Worm (Caenorhabditis elegans) whole organism, young adult: ENCODE measurements around the gene F41B4.1.

Source experiments
- B0019.2 ChIP-seq: fragments of 200-800 bp; sonication (Bioruptor generic); conservative IDR thresholded peaks from 2 replicates; pipeline ENCODE4 v1.3.6; 2022; ENCODE audit warnings: missing genetic modification reagents, missing genetic modification characterization, missing compliant biosample characterization
- C06A6.2 ChIP-seq: fragments of 200-800 bp; sonication (Bioruptor generic); conservative IDR thresholded peaks from 2 replicates; pipeline ENCODE4 v1.3.6; 2022; ENCODE audit warnings: missing genetic modification characterization, missing compliant biosample characterization
- C17E4.6 ChIP-seq: fragments of 200-800 bp; sonication (Bioruptor generic); IDR thresholded peaks from 2 replicates; pipeline ENCODE4 v1.3.6; 2022; ENCODE audit warnings: missing genetic modification reagents, missing genetic modification characterization, missing compliant biosample characterization
- F33H1.4 ChIP-seq: fragments of 200-800 bp; sonication (Bioruptor generic); IDR thresholded peaks from 2 replicates; pipeline ENCODE4 v1.3.6; 2022; ENCODE audit warnings: missing genetic modification reagents, missing genetic modification characterization, missing compliant biosample characterization
- F39B2.1 ChIP-seq: fragments of 200-800 bp; sonication (Bioruptor generic); IDR thresholded peaks from 2 replicates; pipeline ENCODE4 v1.3.6; 2022; ENCODE audit warnings: missing genetic modification reagents, missing genetic modification characterization, missing compliant biosample characterization
- F55B11.4 ChIP-seq: sonication (generic microtip); optimal IDR thresholded peaks from 2 replicates; lab custom pipeline; 2016; ENCODE audit warnings: missing compliant biosample characterization, missing genetic modification characterization, borderline replicate concordance; ENCODE audit not compliant: insufficient read depth
- K12H6.12 ChIP-seq: fragments of 200-800 bp; sonication (Bioruptor generic); optimal IDR thresholded peaks from 2 replicates; lab custom pipeline; 2018; ENCODE audit warnings: mild to moderate bottlenecking, missing genetic modification characterization, missing compliant biosample characterization
- Y53G8AR.9 ChIP-seq: fragments of 200-800 bp; sonication (Bioruptor generic); conservative IDR thresholded peaks from 2 replicates; pipeline ENCODE4 v1.3.6; 2022; ENCODE audit warnings: missing genetic modification reagents, missing genetic modification characterization, missing compliant biosample characterization
- Y56A3A.18 ChIP-seq: fragments of 200-800 bp; sonication (Bioruptor generic); IDR thresholded peaks from 2 replicates; pipeline ENCODE4 v1.3.6; 2022; ENCODE audit warnings: missing genetic modification reagents, missing genetic modification characterization, missing compliant biosample characterization
- Y67H2A.10 ChIP-seq: fragments of 200-800 bp; sonication (Bioruptor generic); conservative IDR thresholded peaks from 2 replicates; pipeline ENCODE4 v1.3.6; 2022; ENCODE audit warnings: missing genetic modification reagents, missing genetic modification characterization, missing compliant biosample characterization
- ama-1 ChIP-seq, 3 experiments: fragments of 150-350 bp in 1 of 3; sonication (generic microtip) in 2 of 3; optimal IDR thresholded peaks; 2 replicates each; lab custom pipeline; 2014 to 2018; ENCODE audit warnings: missing biosample characterization in 2 of 3, missing genetic modification characterization in 2 of 3, missing genetic modification reagents in 2 of 3
- aptf-2 ChIP-seq: fragments of 200-800 bp; sonication (Bioruptor generic); conservative IDR thresholded peaks from 2 replicates; pipeline ENCODE4 v1.3.6; 2022; ENCODE audit warnings: missing genetic modification reagents, missing genetic modification characterization, missing compliant biosample characterization
- aptf-3 ChIP-seq: fragments of 200-800 bp; sonication (Bioruptor generic); IDR thresholded peaks from 2 replicates; pipeline ENCODE4 v1.3.6; 2022; ENCODE audit warnings: missing genetic modification characterization, missing compliant biosample characterization
- atf-7 ChIP-seq: sonication (generic microtip); optimal IDR thresholded peaks from 2 replicates; lab custom pipeline; 2017; ENCODE audit warnings: mild to moderate bottlenecking, missing genetic modification characterization, missing compliant biosample characterization
- bed-1 ChIP-seq: fragments of 200-800 bp; sonication (Bioruptor generic); IDR thresholded peaks from 2 replicates; pipeline ENCODE4 v1.3.6; 2022; ENCODE audit warnings: missing genetic modification reagents, missing genetic modification characterization, missing compliant biosample characterization
- cebp-1 ChIP-seq, 2 experiments: fragments of 200-800 bp in 1 of 2; sonication (Bioruptor generic) in 1 of 2; sonication (generic microtip) in 1 of 2; IDR thresholded peaks in 1 of 2; optimal IDR thresholded peaks in 1 of 2; 2 replicates each; pipeline versions ENCODE4 v1.3.6 to Lab custom; 2017 to 2022; ENCODE audit warnings: missing compliant biosample characterization in 2 of 2, missing genetic modification characterization in 2 of 2, mild to moderate bottlenecking in 1 of 2, missing genetic modification reagents in 1 of 2, moderate library complexity in 1 of 2
- chd-7 ChIP-seq: sonication (generic microtip); optimal IDR thresholded peaks from 2 replicates; lab custom pipeline; 2016; ENCODE audit warnings: mild to moderate bottlenecking, missing genetic modification characterization, moderate library complexity, missing compliant biosample characterization
- efl-1 ChIP-seq: fragments of 150-350 bp; optimal IDR thresholded peaks from 2 replicates; lab custom pipeline; 2014; ENCODE audit warnings: missing biosample characterization, missing genetic modification reagents, missing genetic modification characterization
- egl-44 ChIP-seq: fragments of 200-800 bp; sonication (Bioruptor generic); IDR thresholded peaks from 2 replicates; pipeline ENCODE4 v1.3.6; 2022; ENCODE audit warnings: missing genetic modification reagents, missing genetic modification characterization, missing compliant biosample characterization
- ets-4 ChIP-seq: fragments of 200-800 bp; sonication (Bioruptor generic); optimal IDR thresholded peaks from 2 replicates; lab custom pipeline; 2018; ENCODE audit warnings: mild to moderate bottlenecking, missing genetic modification characterization, missing compliant biosample characterization
- hmg-1.2 ChIP-seq: fragments of 200-800 bp; sonication (Bioruptor generic); IDR thresholded peaks from 2 replicates; pipeline ENCODE4 v1.3.6; 2022; ENCODE audit warnings: missing genetic modification reagents, missing genetic modification characterization, missing compliant biosample characterization
- hrde-1 ChIP-seq: sonication (generic microtip); optimal IDR thresholded peaks from 2 replicates; lab custom pipeline; 2016; ENCODE audit warnings: missing genetic modification characterization, mild to moderate bottlenecking, missing compliant biosample characterization, moderate library complexity, missing genotype, missing genetic modification reagents, borderline replicate concordance
- lag-1 ChIP-seq: fragments of 200-800 bp; sonication (Bioruptor generic); IDR thresholded peaks from 2 replicates; pipeline ENCODE4 v1.3.6; 2022; ENCODE audit warnings: missing genetic modification reagents, missing genetic modification characterization, missing compliant biosample characterization
- let-526 ChIP-seq: fragments of 200-800 bp; sonication (Bioruptor generic); IDR thresholded peaks from 2 replicates; pipeline ENCODE4 v1.3.6; 2022; ENCODE audit warnings: missing genetic modification reagents, missing genetic modification characterization, missing compliant biosample characterization
- let-607 ChIP-seq, 2 experiments: fragments of 200-800 bp in 1 of 2; sonication (Bioruptor generic) in 1 of 2; sonication (generic microtip) in 1 of 2; optimal IDR thresholded peaks; 2 replicates each; lab custom pipeline; 2016 to 2018; ENCODE audit warnings: mild to moderate bottlenecking in 2 of 2, missing compliant biosample characterization in 2 of 2, missing genetic modification characterization in 2 of 2, moderate library complexity in 2 of 2, missing genotype in 1 of 2
- lin-35 ChIP-seq, 3 experiments: fragments of 150-350 bp in 2 of 3; sonication (generic microtip) in 1 of 3; optimal IDR thresholded peaks; 2 replicates each; lab custom pipeline; 2014 to 2018; ENCODE audit warnings: missing biosample characterization in 3 of 3, missing genetic modification characterization in 3 of 3, missing genetic modification reagents in 3 of 3
- lin-40 ChIP-seq: sonication (generic microtip); optimal IDR thresholded peaks from 2 replicates; lab custom pipeline; 2016; ENCODE audit warnings: missing genetic modification characterization, mild to moderate bottlenecking, missing compliant biosample characterization, missing genotype, missing genetic modification reagents
- madf-6 ChIP-seq: fragments of 200-800 bp; sonication (Bioruptor generic); IDR thresholded peaks from 2 replicates; pipeline ENCODE4 v1.3.6; 2022; ENCODE audit warnings: missing genetic modification reagents, missing genetic modification characterization, missing compliant biosample characterization
- nfya-1 ChIP-seq: sonication (generic microtip); optimal IDR thresholded peaks from 2 replicates; lab custom pipeline; 2017; ENCODE audit warnings: antibody characterized with exemption, missing compliant biosample characterization, missing genetic modification characterization, borderline replicate concordance; ENCODE audit not compliant: insufficient read depth
- nhr-90 ChIP-seq: sonication (generic microtip); optimal IDR thresholded peaks from 2 replicates; lab custom pipeline; 2016; ENCODE audit warnings: missing genotype, mild to moderate bottlenecking, missing genetic modification characterization, missing compliant biosample characterization
- repo-1 ChIP-seq: sonication (generic microtip); optimal IDR thresholded peaks from 2 replicates; lab custom pipeline; 2017; ENCODE audit warnings: mild to moderate bottlenecking, missing genetic modification characterization, missing compliant biosample characterization
- rpc-1 ChIP-seq, 2 experiments: fragments of 150-350 bp in 1 of 2; sonication (generic microtip) in 1 of 2; optimal IDR thresholded peaks; 2 replicates each; lab custom pipeline; 2014 to 2018; ENCODE audit warnings: missing biosample characterization in 1 of 2, missing genetic modification characterization in 1 of 2, missing genetic modification reagents in 1 of 2, missing genotype in 1 of 2
- sdz-38 ChIP-seq: sonication (generic microtip); optimal IDR thresholded peaks from 2 replicates; lab custom pipeline; 2016; ENCODE audit warnings: missing genotype, missing genetic modification characterization, missing compliant biosample characterization
- snpc-1.1 ChIP-seq: sonication (generic microtip); optimal IDR thresholded peaks from 2 replicates; lab custom pipeline; 2017; ENCODE audit warnings: missing genetic modification characterization, mild to moderate bottlenecking, missing compliant biosample characterization, antibody characterized with exemption, moderate library complexity, missing genotype, missing genetic modification reagents; ENCODE audit not compliant: insufficient read depth
- snpc-4 ChIP-seq, 5 experiments: fragments of 150-350 bp in 1 of 5; sonication (generic microtip) in 4 of 5; optimal IDR thresholded peaks; 2 replicates each; lab custom pipeline; 2014 to 2018; ENCODE audit warnings: missing genetic modification characterization in 5 of 5, missing biosample characterization in 3 of 5, antibody characterized with exemption in 2 of 5, mild to moderate bottlenecking in 2 of 5, missing compliant biosample characterization in 2 of 5, missing genotype in 2 of 5, moderate library complexity in 2 of 5, missing genetic modification reagents in 1 of 5
- tbp1 ChIP-seq: fragments of 200-800 bp; sonication (Bioruptor generic); optimal IDR thresholded peaks from 2 replicates; lab custom pipeline; 2018; ENCODE audit warnings: mild to moderate bottlenecking, missing genetic modification characterization, missing compliant biosample characterization
- tbx-9 ChIP-seq: sonication (generic microtip); optimal IDR thresholded peaks from 2 replicates; lab custom pipeline; 2016; ENCODE audit warnings: borderline replicate concordance, missing genetic modification characterization, inconsistent platforms, missing compliant biosample characterization
- xnd-1 ChIP-seq: sonication (generic microtip); optimal IDR thresholded peaks from 2 replicates; lab custom pipeline; 2016; ENCODE audit warnings: missing genotype, missing genetic modification reagents, missing genetic modification characterization, missing compliant biosample characterization
- ztf-25 ChIP-seq: fragments of 200-800 bp; sonication (Bioruptor generic); IDR thresholded peaks from 2 replicates; pipeline ENCODE4 v1.3.6; 2022; ENCODE audit warnings: missing genetic modification reagents, missing genetic modification characterization, missing compliant biosample characterization
- ztf-6 ChIP-seq: fragments of 200-800 bp; sonication (Bioruptor generic); IDR thresholded peaks from 2 replicates; pipeline ENCODE4 v1.3.6; 2022; ENCODE audit warnings: missing genetic modification reagents, missing genetic modification characterization, missing compliant biosample characterization

F41B4.1 gene

DNA sequence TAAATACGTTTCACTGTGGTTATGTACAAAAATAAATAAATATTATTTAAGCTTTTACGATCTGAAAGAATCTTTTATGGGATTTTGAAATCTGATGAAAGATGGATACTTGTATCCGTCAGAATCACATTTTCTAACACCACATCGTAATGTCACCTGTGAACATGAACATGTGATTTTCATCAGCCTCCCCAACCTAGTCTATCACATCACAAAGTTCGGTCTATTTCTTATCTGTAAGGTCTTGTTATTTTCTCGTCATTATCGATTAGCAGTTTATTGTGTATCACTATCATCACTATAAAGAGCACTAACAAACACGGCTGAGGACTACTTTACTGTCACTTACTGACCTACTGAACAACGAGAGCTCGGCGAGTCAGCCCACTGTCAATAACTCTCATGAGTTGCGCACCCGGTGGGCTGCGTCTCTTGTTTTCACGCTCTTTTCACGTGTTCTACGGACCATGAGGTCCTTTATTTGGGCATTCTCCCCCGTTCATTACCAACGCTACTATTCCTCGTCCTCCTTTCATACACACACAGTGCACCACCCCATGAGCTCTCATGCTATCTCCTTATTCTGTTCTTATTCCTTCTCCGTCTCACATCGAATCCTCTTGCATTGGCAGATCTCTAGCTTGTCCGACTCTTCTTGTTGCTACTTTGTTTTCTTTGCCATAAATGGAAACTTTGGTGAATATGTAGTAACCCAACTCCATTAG is 18.4 kb downstream of the F41B4.1 start (continued):
- TF ChIP-seq F33H1.4 (GFP tag; lab: Robert Waterston, UW) (no peak), madf-6 (no peak), nhr-90 (tag; lab: Kevin White, UChicago) (no peak), sdz-38 (no peak), hrde-1 (tag; lab: Kevin White, UChicago) (no peak), lag-1 (GFP tag; lab: Robert Waterston, UW) (no peak), ets-4 (GFP tag; lab: Kevin White, UChicago) (no peak), K12H6.12 (no peak), let-607 (tag; optimal IDR thresholded peaks at IDR 0.05; lab: Kevin White, UChicago) (peak in 1 of 2 experiments; percentile 25), atf-7 (tag; lab: Kevin White, UChicago) (peak; percentile 1), xnd-1 (no peak), efl-1 (GFP tag; lab: Kevin White, UChicago) (no peak), repo-1 (tag; lab: Kevin White, UChicago) (no peak)

DNA sequence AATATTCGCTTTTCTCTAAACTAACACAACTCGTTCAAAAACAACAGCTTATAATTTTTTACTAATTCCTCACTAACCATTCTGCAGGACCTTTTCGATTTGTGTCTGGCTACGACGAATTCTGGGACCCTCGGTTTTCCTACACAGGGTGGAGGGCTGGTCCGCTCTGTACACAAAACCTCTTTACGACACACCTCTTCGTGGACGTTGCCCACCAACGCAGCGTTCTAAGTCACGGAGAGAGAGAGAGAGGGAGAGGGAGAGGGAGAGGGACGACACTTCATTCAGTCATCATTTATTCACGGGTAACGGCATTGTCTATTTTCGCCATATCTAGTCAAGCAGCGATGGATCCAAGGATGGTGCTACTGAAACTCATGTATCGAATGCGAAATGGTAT is 19.2 kb downstream of the F41B4.1 start, which contains the start of gene atg-2:
Gene atg-2, plus strand, starts transcription at position 301 of the 400 bp plus-strand sequence.
- TF ChIP-seq Y56A3A.18 (GFP tag; lab: Robert Waterston, UW): no peak
- no peak for TF ChIP-seq let-526
- TF ChIP-seq aptf-2 (GFP tag; lab: Robert Waterston, UW): no peak
- TF ChIP-seq aptf-3 (GFP tag; lab: Robert Waterston, UW): no peak
- TF ChIP-seq C17E4.6: no peak
- TF ChIP-seq snpc-1.1 (tag; lab: Kevin White, UChicago): no peak
- no peak for TF ChIP-seq hmg-1.2 (GFP tag; lab: Robert Waterston, UW)
- no peak for TF ChIP-seq ztf-25 (GFP tag; lab: Robert Waterston, UW)
- no peak for TF ChIP-seq rpc-1 (optimal IDR thresholded peaks at IDR 0.05; lab: Kevin White, UChicago)
- no peak for TF ChIP-seq rpc-1 (tag; optimal IDR thresholded peaks at IDR 0.05; lab: Kevin White, UChicago)

DNA sequence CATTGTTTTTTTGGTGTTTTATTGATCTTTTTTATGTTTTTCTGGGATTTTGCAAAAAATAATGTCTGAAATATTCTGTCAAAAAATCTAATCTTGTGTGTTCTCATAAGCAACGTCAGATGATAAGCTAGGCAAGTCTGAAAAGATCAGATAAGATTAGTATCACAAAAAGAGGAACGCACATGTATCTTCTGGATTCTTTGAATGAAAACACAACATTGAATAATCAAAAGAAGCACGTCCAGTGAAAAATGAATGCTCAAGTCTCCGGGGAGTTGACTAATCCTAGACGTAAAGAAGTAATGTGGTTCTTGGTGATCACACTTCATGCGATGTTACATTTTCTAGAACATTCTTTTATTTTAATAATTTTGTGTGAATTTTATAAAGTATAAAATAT is 20.2 kb downstream of the F41B4.1 start:
- TF ChIP-seq ztf-6 (GFP tag; lab: Robert Waterston, UW) (no peak), C06A6.2 (no peak), bed-1 (GFP tag; lab: Robert Waterston, UW) (no peak), F55B11.4 (tag; lab: Kevin White, UChicago) (no peak), egl-44 (GFP tag; lab: Robert Waterston, UW) (no peak), tbx-9 (tag; lab: Kevin White, UChicago) (no peak), chd-7 (tag; lab: Kevin White, UChicago) (no peak)

DNA sequence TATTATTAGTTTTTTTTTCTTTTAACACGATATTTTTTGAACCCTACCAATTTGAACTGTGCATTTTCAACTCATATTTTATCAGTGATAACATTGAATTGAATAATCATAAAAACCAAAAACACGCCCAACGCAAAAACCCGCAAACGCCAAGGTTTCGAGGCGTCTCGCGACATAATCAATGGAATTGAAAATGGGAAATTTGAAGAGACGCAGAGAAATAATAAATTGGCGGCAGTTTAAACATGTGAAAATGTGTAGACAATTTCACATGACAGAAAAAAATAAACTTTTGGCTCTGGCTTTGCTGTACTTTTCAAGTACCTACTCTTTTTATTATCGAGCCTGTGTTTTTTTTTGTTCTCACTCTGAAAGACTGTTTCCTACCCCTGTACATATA is 20.8 kb downstream of the F41B4.1 start:
- no peak for TF ChIP-seq cebp-1 (GFP tag; IDR thresholded peaks at IDR 0.05; lab: Robert Waterston, UW)
- TF ChIP-seq cebp-1 (tag; optimal IDR thresholded peaks at IDR 0.05; lab: Kevin White, UChicago): peak; percentile 31
- TF ChIP-seq snpc-4 (GFP tag; optimal IDR thresholded peaks at IDR 0.05; lab: Kevin White, UChicago): no peak
- TF ChIP-seq snpc-4 (tag; optimal IDR thresholded peaks at IDR 0.05; lab: Kevin White, UChicago): peak in 1 of 4 experiments; percentile 5
- 0 out of 2 replicates have a peak, but pooled peaks have one; percentile 7 for TF ChIP-seq Y67H2A.10
- 0 out of 2 replicates have a peak, but pooled peaks have one; percentile 30 for TF ChIP-seq Y53G8AR.9 (GFP tag; lab: Robert Waterston, UW)
- TF ChIP-seq ama-1 (optimal IDR thresholded peaks at IDR 0.05; lab: Kevin White, UChicago): peak; percentile 12
- TF ChIP-seq ama-1 (GFP tag; optimal IDR thresholded peaks at IDR 0.05; lab: Kevin White, UChicago): no peak
- peak; percentile 46 for TF ChIP-seq lin-40 (tag; lab: Kevin White, UChicago)
- TF ChIP-seq B0019.2 (GFP tag; lab: Robert Waterston, UW): no peak
- TF ChIP-seq F39B2.1 (GFP tag; lab: Robert Waterston, UW): no peak
- TF ChIP-seq nfya-1 (tag; lab: Kevin White, UChicago): no peak
- peak in 1 of 3 experiments; percentile 78 for TF ChIP-seq lin-35 (GFP tag; optimal IDR thresholded peaks at IDR 0.05; lab: Kevin White, UChicago)
- TF ChIP-seq hmg-1.2 (GFP tag; lab: Robert Waterston, UW): peak; percentile 61; the same call in 1 of the 2 replicates
- TF ChIP-seq tbp1 (GFP tag; lab: Kevin White, UChicago): peak; percentile 27
- no peak for TF ChIP-seq egl-44 (GFP tag; lab: Robert Waterston, UW)
